Worm (Caenorhabditis elegans) whole organism, young adult: ENCODE results near the gene T21C9.13.

ENCODE experiments used
- B0261.1 ChIP-seq: sonication (generic microtip); optimal IDR thresholded peaks from 2 replicates; lab custom pipeline; 2016; ENCODE audit warnings: mild to moderate bottlenecking, missing genetic modification characterization, moderate library complexity, missing compliant biosample characterization
- C17E4.6 ChIP-seq: fragments of 200-800 bp; sonication (Bioruptor generic); IDR thresholded peaks from 2 replicates; pipeline ENCODE4 v1.3.6; 2022; ENCODE audit warnings: missing genetic modification reagents, missing genetic modification characterization, missing compliant biosample characterization
- D2030.7 ChIP-seq: fragments of 200-800 bp; sonication (Bioruptor generic); IDR thresholded peaks from 2 replicates; pipeline ENCODE4 v1.3.6; 2022; ENCODE audit warnings: missing genetic modification reagents, missing genetic modification characterization, missing compliant biosample characterization
- F10E7.11 ChIP-seq: sonication (generic microtip); optimal IDR thresholded peaks from 2 replicates; lab custom pipeline; 2017; ENCODE audit warnings: mild to moderate bottlenecking, missing genetic modification characterization, moderate library complexity, missing compliant biosample characterization
- F22D6.2 ChIP-seq: sonication (generic microtip); optimal IDR thresholded peaks from 2 replicates; lab custom pipeline; 2016; ENCODE audit warnings: mild to moderate bottlenecking, missing genetic modification characterization, missing compliant biosample characterization
- F33H1.4 ChIP-seq: fragments of 200-800 bp; sonication (Bioruptor generic); IDR thresholded peaks from 2 replicates; pipeline ENCODE4 v1.3.6; 2022; ENCODE audit warnings: missing genetic modification reagents, missing genetic modification characterization, missing compliant biosample characterization
- K11D2.4 ChIP-seq: fragments of 200-800 bp; sonication (Bioruptor generic); IDR thresholded peaks from 2 replicates; pipeline ENCODE4 v1.3.6; 2022; ENCODE audit warnings: missing genetic modification reagents, missing genetic modification characterization, missing compliant biosample characterization
- Y53G8AR.9 ChIP-seq: fragments of 200-800 bp; sonication (Bioruptor generic); conservative IDR thresholded peaks from 2 replicates; pipeline ENCODE4 v1.3.6; 2022; ENCODE audit warnings: missing genetic modification reagents, missing genetic modification characterization, missing compliant biosample characterization
- Y56A3A.18 ChIP-seq: fragments of 200-800 bp; sonication (Bioruptor generic); IDR thresholded peaks from 2 replicates; pipeline ENCODE4 v1.3.6; 2022; ENCODE audit warnings: missing genetic modification reagents, missing genetic modification characterization, missing compliant biosample characterization
- Y79H2A.3 ChIP-seq: fragments of 200-800 bp; sonication (Bioruptor generic); conservative IDR thresholded peaks from 2 replicates; pipeline ENCODE4 v1.3.6; 2022; ENCODE audit warnings: missing genetic modification reagents, missing genetic modification characterization, missing compliant biosample characterization
- ZK185.1 ChIP-seq: sonication (generic microtip); optimal IDR thresholded peaks from 2 replicates; lab custom pipeline; 2016; ENCODE audit warnings: mild to moderate bottlenecking, missing genetic modification characterization, missing compliant biosample characterization; ENCODE audit not compliant: poor library complexity, severe bottlenecking
- ama-1 ChIP-seq, 3 experiments: fragments of 150-350 bp in 1 of 3; sonication (generic microtip) in 2 of 3; optimal IDR thresholded peaks; 2 replicates each; lab custom pipeline; 2014 to 2018; ENCODE audit warnings: missing biosample characterization in 2 of 3, missing genetic modification characterization in 2 of 3, missing genetic modification reagents in 2 of 3
- atf-7 ChIP-seq: sonication (generic microtip); optimal IDR thresholded peaks from 2 replicates; lab custom pipeline; 2017; ENCODE audit warnings: mild to moderate bottlenecking, missing genetic modification characterization, missing compliant biosample characterization
- attf-3 ChIP-seq: fragments of 200-800 bp; sonication (Bioruptor generic); conservative IDR thresholded peaks from 2 replicates; pipeline ENCODE4 v1.3.6; 2022; ENCODE audit warnings: missing genetic modification reagents, missing genetic modification characterization, missing compliant biosample characterization
- attf-5 ChIP-seq: fragments of 200-800 bp; sonication (Bioruptor generic); optimal IDR thresholded peaks from 2 replicates; lab custom pipeline; 2018; ENCODE audit warnings: mild to moderate bottlenecking, missing genetic modification characterization, missing compliant biosample characterization
- attf-6 ChIP-seq: fragments of 200-800 bp; sonication (Bioruptor generic); IDR thresholded peaks from 2 replicates; pipeline ENCODE4 v1.3.6; 2022; ENCODE audit warnings: missing genetic modification reagents, missing genetic modification characterization, missing compliant biosample characterization
- bed-1 ChIP-seq: fragments of 200-800 bp; sonication (Bioruptor generic); IDR thresholded peaks from 2 replicates; pipeline ENCODE4 v1.3.6; 2022; ENCODE audit warnings: missing genetic modification reagents, missing genetic modification characterization, missing compliant biosample characterization
- bed-2 ChIP-seq: fragments of 200-800 bp; sonication (Bioruptor generic); IDR thresholded peaks from 2 replicates; pipeline ENCODE4 v1.3.6; 2022; ENCODE audit warnings: missing genetic modification reagents, missing genetic modification characterization, missing compliant biosample characterization
- cebp-2 ChIP-seq: fragments of 200-800 bp; sonication (Bioruptor generic); IDR thresholded peaks from 2 replicates; pipeline ENCODE4 v1.3.6; 2022; ENCODE audit warnings: missing genetic modification characterization, missing compliant biosample characterization
- ceh-40 ChIP-seq: fragments of 200-800 bp; sonication (Bioruptor generic); IDR thresholded peaks from 2 replicates; pipeline ENCODE4 v1.3.6; 2022; ENCODE audit warnings: missing genetic modification characterization, missing compliant biosample characterization
- ceh-58 ChIP-seq: fragments of 200-800 bp; sonication (Bioruptor generic); IDR thresholded peaks from 2 replicates; pipeline ENCODE4 v1.3.6; 2022; ENCODE audit warnings: missing genetic modification characterization, missing compliant biosample characterization
- dpl-1 ChIP-seq: fragments of 150-350 bp; optimal IDR thresholded peaks from 2 replicates; lab custom pipeline; 2014; ENCODE audit warnings: missing biosample characterization, missing genetic modification reagents, missing genetic modification characterization
- efl-1 ChIP-seq: fragments of 150-350 bp; optimal IDR thresholded peaks from 2 replicates; lab custom pipeline; 2014; ENCODE audit warnings: missing biosample characterization, missing genetic modification reagents, missing genetic modification characterization
- fkh-3 ChIP-seq: sonication (generic microtip); optimal IDR thresholded peaks from 2 replicates; lab custom pipeline; 2016; ENCODE audit warnings: mild to moderate bottlenecking, missing genetic modification characterization, missing compliant biosample characterization
- gei-17 ChIP-seq: fragments of 200-800 bp; sonication (Bioruptor generic); optimal IDR thresholded peaks from 2 replicates; lab custom pipeline; 2018; ENCODE audit warnings: mild to moderate bottlenecking, missing genetic modification characterization, missing compliant biosample characterization
- hmg-1.2 ChIP-seq: fragments of 200-800 bp; sonication (Bioruptor generic); IDR thresholded peaks from 2 replicates; pipeline ENCODE4 v1.3.6; 2022; ENCODE audit warnings: missing genetic modification reagents, missing genetic modification characterization, missing compliant biosample characterization
- hmg-20 ChIP-seq: fragments of 200-800 bp; sonication (Bioruptor generic); IDR thresholded peaks from 2 replicates; pipeline ENCODE4 v1.3.6; 2022; ENCODE audit warnings: missing genetic modification reagents, missing genetic modification characterization, missing compliant biosample characterization
- hsf-1 ChIP-seq: fragments of 200-800 bp; sonication (Bioruptor generic); IDR thresholded peaks from 2 replicates; pipeline ENCODE4 v1.3.6; 2022; ENCODE audit warnings: missing genetic modification reagents, missing genetic modification characterization, missing compliant biosample characterization
- let-607 ChIP-seq, 2 experiments: fragments of 200-800 bp in 1 of 2; sonication (Bioruptor generic) in 1 of 2; sonication (generic microtip) in 1 of 2; optimal IDR thresholded peaks; 2 replicates each; lab custom pipeline; 2016 to 2018; ENCODE audit warnings: mild to moderate bottlenecking in 2 of 2, missing compliant biosample characterization in 2 of 2, missing genetic modification characterization in 2 of 2, moderate library complexity in 2 of 2, missing genotype in 1 of 2
- lin-35 ChIP-seq, 3 experiments: fragments of 150-350 bp in 2 of 3; sonication (generic microtip) in 1 of 3; optimal IDR thresholded peaks; 2 replicates each; lab custom pipeline; 2014 to 2018; ENCODE audit warnings: missing biosample characterization in 3 of 3, missing genetic modification characterization in 3 of 3, missing genetic modification reagents in 3 of 3
- lin-40 ChIP-seq: sonication (generic microtip); optimal IDR thresholded peaks from 2 replicates; lab custom pipeline; 2016; ENCODE audit warnings: missing genetic modification characterization, mild to moderate bottlenecking, missing compliant biosample characterization, missing genotype, missing genetic modification reagents
- lin-54 ChIP-seq: fragments of 200-800 bp; sonication (Bioruptor generic); optimal IDR thresholded peaks from 2 replicates; lab custom pipeline; 2018; ENCODE audit warnings: mild to moderate bottlenecking, missing genetic modification characterization, missing compliant biosample characterization
- lir-1 ChIP-seq: fragments of 200-800 bp; sonication (Bioruptor generic); conservative IDR thresholded peaks from 2 replicates; pipeline ENCODE4 v1.3.6; 2022; ENCODE audit warnings: missing genetic modification reagents, missing genetic modification characterization, missing compliant biosample characterization
- lsl-1 ChIP-seq: fragments of 200-800 bp; sonication (Bioruptor generic); optimal IDR thresholded peaks from 2 replicates; lab custom pipeline; 2018; ENCODE audit warnings: mild to moderate bottlenecking, missing genetic modification characterization, moderate library complexity, missing compliant biosample characterization
- mcd-1 ChIP-seq: fragments of 200-800 bp; sonication (Bioruptor generic); IDR thresholded peaks from 2 replicates; pipeline ENCODE4 v1.3.6; 2022; ENCODE audit warnings: missing genetic modification reagents, missing genetic modification characterization, missing compliant biosample characterization
- mel-28 ChIP-seq: sonication (generic microtip); optimal IDR thresholded peaks from 2 replicates; lab custom pipeline; 2016; ENCODE audit warnings: borderline replicate concordance, mild to moderate bottlenecking, missing genetic modification characterization, missing compliant biosample characterization
- nhr-120 ChIP-seq: fragments of 200-800 bp; sonication (Bioruptor generic); IDR thresholded peaks from 2 replicates; pipeline ENCODE4 v1.3.6; 2022; ENCODE audit warnings: missing genetic modification characterization, missing compliant biosample characterization
- nhr-27 ChIP-seq: fragments of 200-800 bp; sonication (Bioruptor generic); optimal IDR thresholded peaks from 2 replicates; lab custom pipeline; 2018; ENCODE audit warnings: mild to moderate bottlenecking, missing genetic modification characterization, moderate library complexity, missing compliant biosample characterization
- pha-4 ChIP-seq: fragments of 150-350 bp; sonication (generic microtip); optimal IDR thresholded peaks from 2 replicates; lab custom pipeline; 2014; ENCODE audit warnings: missing biosample characterization, missing genetic modification reagents, missing genetic modification characterization
- rcor-1 ChIP-seq: fragments of 200-800 bp; sonication (Bioruptor generic); IDR thresholded peaks from 2 replicates; pipeline ENCODE4 v1.3.6; 2022; ENCODE audit warnings: missing genetic modification reagents, missing genetic modification characterization, missing compliant biosample characterization
- snpc-3.4 ChIP-seq: sonication (generic microtip); optimal IDR thresholded peaks from 2 replicates; lab custom pipeline; 2017; ENCODE audit warnings: missing genetic modification characterization, mild to moderate bottlenecking, missing compliant biosample characterization, antibody characterized with exemption, moderate library complexity, missing genotype, missing genetic modification reagents
- sptf-2 ChIP-seq: fragments of 200-800 bp; sonication (Bioruptor generic); optimal IDR thresholded peaks from 2 replicates; lab custom pipeline; 2018; ENCODE audit warnings: mild to moderate bottlenecking, missing genetic modification characterization, missing compliant biosample characterization
- tbp1 ChIP-seq: fragments of 200-800 bp; sonication (Bioruptor generic); optimal IDR thresholded peaks from 2 replicates; lab custom pipeline; 2018; ENCODE audit warnings: mild to moderate bottlenecking, missing genetic modification characterization, missing compliant biosample characterization
- tlf-1 ChIP-seq: fragments of 200-800 bp; sonication (Bioruptor generic); optimal IDR thresholded peaks from 2 replicates; lab custom pipeline; 2018; ENCODE audit warnings: mild to moderate bottlenecking, missing genetic modification characterization, missing compliant biosample characterization
- xnd-1 ChIP-seq: sonication (generic microtip); optimal IDR thresholded peaks from 2 replicates; lab custom pipeline; 2016; ENCODE audit warnings: missing genotype, missing genetic modification reagents, missing genetic modification characterization, missing compliant biosample characterization
- zfh-2 ChIP-seq: fragments of 200-800 bp; sonication (Bioruptor generic); conservative IDR thresholded peaks from 2 replicates; pipeline ENCODE4 v1.3.6; 2022; ENCODE audit warnings: missing genetic modification reagents, missing genetic modification characterization, missing compliant biosample characterization
- ztf-28 ChIP-seq: fragments of 200-800 bp; sonication (Bioruptor generic); IDR thresholded peaks from 2 replicates; pipeline ENCODE4 v1.3.6; 2022; ENCODE audit warnings: missing genetic modification reagents, missing genetic modification characterization, missing compliant biosample characterization
- ztf-3 ChIP-seq: fragments of 200-800 bp; sonication (Bioruptor generic); optimal IDR thresholded peaks from 2 replicates; lab custom pipeline; 2018; ENCODE audit warnings: mild to moderate bottlenecking, missing genetic modification characterization, missing compliant biosample characterization

The T21C9.13 gene

ce11 chrV:10578938-10579337 lies 18.1 kb upstream of the T21C9.13 start, which contains the start of the genes erh-1 and lpd-9 (continued):
- no peak for TF ChIP-seq ama-1 (optimal IDR thresholded peaks at IDR 0.05; lab: Kevin White, UChicago)
- no peak for TF ChIP-seq ama-1 (GFP tag; optimal IDR thresholded peaks at IDR 0.05; lab: Kevin White, UChicago)
- TF ChIP-seq efl-1 (GFP tag; lab: Kevin White, UChicago), result peak; percentile 2
- TF ChIP-seq attf-5 (GFP tag; lab: Kevin White, UChicago), result peak; percentile 50
- TF ChIP-seq F10E7.11 (tag; lab: Kevin White, UChicago), result no peak
- no peak for TF ChIP-seq ceh-40 (GFP tag; lab: Robert Waterston, UW)
- TF ChIP-seq ZK185.1 (tag; lab: Kevin White, UChicago), result peak; percentile 43
- TF ChIP-seq C17E4.6, result no peak
- TF ChIP-seq F33H1.4, result peak; percentile 56
- peak; percentile 23 for TF ChIP-seq gei-17 (GFP tag; lab: Kevin White, UChicago)
- no peak for TF ChIP-seq hsf-1
- TF ChIP-seq Y79H2A.3, result no peak
- TF ChIP-seq Y53G8AR.9 (GFP tag; lab: Robert Waterston, UW), result peak; percentile 87
- TF ChIP-seq cebp-2 (GFP tag; lab: Robert Waterston, UW), result no peak
- peak; percentile 2 for TF ChIP-seq atf-7
- no peak; the same call in 1 of the 2 replicates for TF ChIP-seq hmg-1.2 (GFP tag; lab: Robert Waterston, UW)
- peak; percentile 86 for TF ChIP-seq Y56A3A.18 (GFP tag; lab: Robert Waterston, UW)
- no peak for TF ChIP-seq bed-2 (GFP tag; lab: Robert Waterston, UW)
- no peak for TF ChIP-seq ztf-28 (GFP tag; lab: Robert Waterston, UW)
- TF ChIP-seq B0261.1 (tag; lab: Kevin White, UChicago), result no peak
- TF ChIP-seq mel-28 (tag; lab: Kevin White, UChicago), result no peak
- TF ChIP-seq let-607 (tag; optimal IDR thresholded peaks at IDR 0.05; lab: Kevin White, UChicago), result peak; percentile 38 to 78
- TF ChIP-seq hmg-20, result peak; percentile 48; the same call in 1 of the 2 replicates
- TF ChIP-seq ztf-3 (GFP tag; lab: Kevin White, UChicago), result no peak
- 0 out of 2 replicates have a peak, but pooled peaks have one; percentile 38 for TF ChIP-seq attf-6 (GFP tag; lab: Robert Waterston, UW)
- TF ChIP-seq rcor-1 (GFP tag; lab: Robert Waterston, UW), result peak; percentile 60
- peak; percentile 63; the same call in 1 of the 2 replicates for TF ChIP-seq K11D2.4 (GFP tag; lab: Robert Waterston, UW)
- TF ChIP-seq snpc-3.4, result peak; percentile 73
- peak; percentile 34 for TF ChIP-seq F22D6.2 (tag; lab: Kevin White, UChicago)
- peak; percentile 44; the same call in 1 of the 2 replicates for TF ChIP-seq attf-3 (GFP tag; lab: Robert Waterston, UW)
- no peak for TF ChIP-seq dpl-1 (GFP tag; lab: Kevin White, UChicago)
- no peak for TF ChIP-seq fkh-3 (tag; lab: Kevin White, UChicago)
- TF ChIP-seq ceh-58 (GFP tag; lab: Robert Waterston, UW), result no peak
- TF ChIP-seq xnd-1 (tag; lab: Kevin White, UChicago), result peak; percentile 41
- TF ChIP-seq tlf-1 (GFP tag; lab: Kevin White, UChicago), result peak; percentile 49
- peak; percentile 81 for TF ChIP-seq lin-40 (tag; lab: Kevin White, UChicago)
- no peak for TF ChIP-seq sptf-2 (GFP tag; lab: Kevin White, UChicago)
- TF ChIP-seq nhr-27 (tag; lab: Kevin White, UChicago), result no peak
- TF ChIP-seq lir-1 (GFP tag; lab: Robert Waterston, UW), result 0 out of 2 replicates have a peak, but pooled peaks have one; percentile 54
- TF ChIP-seq D2030.7 (GFP tag; lab: Robert Waterston, UW), result peak; percentile 43; the same call in 1 of the 2 replicates
- TF ChIP-seq nhr-120 (GFP tag; lab: Robert Waterston, UW), result no peak
- TF ChIP-seq tbp1 (GFP tag; lab: Kevin White, UChicago), result peak; percentile 52
- peak in 1 of 3 experiments; percentile 84 for TF ChIP-seq lin-35 (GFP tag; optimal IDR thresholded peaks at IDR 0.05; lab: Kevin White, UChicago)
- peak; percentile 82 for TF ChIP-seq mcd-1 (GFP tag; lab: Robert Waterston, UW)
- TF ChIP-seq lsl-1 (GFP tag; lab: Kevin White, UChicago), result peak; percentile 60
- no peak for TF ChIP-seq bed-1 (GFP tag; lab: Robert Waterston, UW)
- peak; percentile 84 for TF ChIP-seq lin-54 (GFP tag; lab: Kevin White, UChicago)
- TF ChIP-seq zfh-2 (GFP tag; lab: Robert Waterston, UW), result no peak
- TF ChIP-seq pha-4 (tag; lab: Kevin White, UChicago), result no peak
